Fruit fly (Drosophila melanogaster): ENCODE measurements around the gene skd.

Gene skd

DNA sequence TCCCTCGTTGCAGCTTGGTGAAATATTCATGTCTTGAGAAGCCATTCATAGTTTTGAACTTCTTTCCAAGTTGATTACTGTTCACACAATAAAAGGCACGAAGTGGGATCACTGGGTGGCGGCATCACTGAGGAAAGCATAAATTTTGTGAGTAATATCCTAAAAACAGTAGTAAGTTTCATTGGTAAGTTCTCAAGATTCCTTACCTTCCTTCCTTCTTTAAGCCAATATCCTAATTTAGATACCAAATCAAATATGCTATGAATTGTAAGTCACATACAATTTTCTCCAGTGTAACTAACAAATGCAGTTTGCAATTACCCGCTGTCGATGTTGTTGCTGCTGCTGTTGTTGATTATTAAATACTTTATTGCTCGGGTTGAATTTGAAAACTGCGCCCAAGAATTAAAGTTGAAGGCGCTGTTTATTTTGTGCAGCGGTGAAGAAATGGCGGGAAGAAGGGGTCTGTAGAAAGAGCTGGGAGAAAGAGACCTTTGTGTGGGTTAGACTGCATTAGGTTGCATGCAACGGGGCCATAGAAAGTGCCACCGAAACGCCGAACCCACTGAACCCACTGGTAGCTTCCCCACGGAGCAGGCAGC is 19.0 kb upstream of the skd start:
- TF ChIP-seq h (optimal IDR thresholded peaks at IDR 0.05) (no peak), Sin3A (optimal IDR thresholded peaks at IDR 0.05) (no peak), insv (optimal IDR thresholded peaks at IDR 0.05) (no peak), psq (optimal IDR thresholded peaks at IDR 0.05) (no peak), ttk (optimal IDR thresholded peaks at IDR 0.05) (no peak), Myc (optimal IDR thresholded peaks at IDR 0.05) (no peak)

DNA sequence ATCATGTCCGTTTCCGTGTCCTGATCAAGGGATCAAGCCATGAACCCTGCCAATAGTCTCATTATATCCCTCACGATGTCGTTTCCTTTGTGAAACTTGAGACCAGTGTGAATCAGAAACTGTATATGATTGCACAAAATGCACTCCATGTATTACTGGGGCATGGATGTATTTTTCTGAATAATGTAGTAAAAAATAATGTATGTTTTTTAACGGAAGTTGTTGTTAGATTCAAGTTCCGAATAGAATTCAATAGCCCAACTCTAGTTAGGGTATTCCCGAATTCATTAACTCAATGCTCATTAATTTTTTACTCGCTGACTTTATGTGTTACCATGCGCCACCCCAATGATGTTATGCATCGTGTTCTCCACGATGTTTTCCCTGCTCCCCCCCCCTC is 17.5 kb upstream of the skd start:
- TF ChIP-seq insv (optimal IDR thresholded peaks at IDR 0.05): no peak
- no peak for TF ChIP-seq psq (optimal IDR thresholded peaks at IDR 0.05)
- no peak for TF ChIP-seq ttk (optimal IDR thresholded peaks at IDR 0.05)
- no peak for TF ChIP-seq h (optimal IDR thresholded peaks at IDR 0.05)
- TF ChIP-seq Myc (optimal IDR thresholded peaks at IDR 0.05): no peak
- no peak for TF ChIP-seq Sin3A (optimal IDR thresholded peaks at IDR 0.05)

DNA sequence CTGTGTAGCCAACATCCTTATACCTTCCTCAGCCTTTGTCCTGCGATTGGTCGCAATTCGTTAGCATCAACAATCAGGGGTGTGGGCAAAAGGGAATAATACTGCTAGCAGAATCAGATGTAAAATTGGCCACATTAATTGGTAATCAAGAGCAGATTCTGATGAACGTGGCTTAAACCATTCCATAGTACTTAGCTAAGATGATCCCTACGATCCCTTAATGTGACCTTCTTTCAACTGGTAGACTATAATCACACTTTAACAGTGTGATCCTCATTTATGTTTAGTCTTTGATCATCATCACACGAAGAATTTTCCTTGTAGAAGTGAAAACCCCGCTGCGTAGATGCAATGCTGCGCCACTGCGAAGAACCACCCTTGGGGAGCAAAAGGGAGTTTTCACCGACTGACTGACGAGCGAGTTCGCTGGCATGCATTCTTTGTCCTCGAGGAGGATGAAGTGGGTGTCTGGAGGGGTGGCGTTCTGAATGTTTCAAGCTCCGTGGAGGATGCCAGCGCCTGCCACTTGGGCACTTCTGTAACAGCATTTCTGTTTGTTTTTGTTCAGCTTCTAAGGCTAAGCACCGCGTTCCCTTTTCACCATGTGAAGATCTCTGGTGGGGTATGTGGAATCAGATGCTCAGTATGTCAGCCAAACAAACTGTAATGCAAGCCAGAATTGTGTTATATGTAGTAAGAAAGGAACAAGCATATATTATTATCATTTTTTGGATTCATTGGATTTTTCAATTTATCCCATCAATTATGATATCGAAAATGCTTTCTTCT is 16.9 kb upstream of the skd start:
- TF ChIP-seq ttk (optimal IDR thresholded peaks at IDR 0.05): no peak
- no peak for TF ChIP-seq Myc (optimal IDR thresholded peaks at IDR 0.05)
- TF ChIP-seq h (optimal IDR thresholded peaks at IDR 0.05): no peak
- TF ChIP-seq psq (optimal IDR thresholded peaks at IDR 0.05): no peak
- TF ChIP-seq Sin3A (optimal IDR thresholded peaks at IDR 0.05): no peak
- TF ChIP-seq insv (optimal IDR thresholded peaks at IDR 0.05): no peak

DNA sequence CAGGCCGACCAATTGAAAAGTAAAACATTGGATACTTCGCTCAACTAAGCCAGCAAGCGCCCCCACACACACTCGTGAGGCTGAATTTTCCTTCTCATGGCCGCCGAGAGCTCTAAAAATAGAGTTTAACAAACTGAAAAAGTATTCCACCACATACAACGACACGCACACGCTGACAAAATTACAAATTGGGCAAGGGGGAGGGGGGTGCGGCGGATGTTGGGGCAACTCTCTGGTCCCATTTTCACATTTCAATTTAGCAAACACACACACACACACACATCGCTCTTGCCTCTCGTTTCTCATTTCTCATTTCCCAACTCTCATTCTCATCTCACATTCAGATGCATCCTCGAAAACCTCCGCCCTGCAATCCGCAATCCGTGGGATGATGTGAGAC is 16.2 kb upstream of the skd start:
- TF ChIP-seq ttk (optimal IDR thresholded peaks at IDR 0.05): no peak
- TF ChIP-seq Myc (optimal IDR thresholded peaks at IDR 0.05): no peak
- TF ChIP-seq h (optimal IDR thresholded peaks at IDR 0.05): no peak
- TF ChIP-seq psq (optimal IDR thresholded peaks at IDR 0.05): no peak
- no peak for TF ChIP-seq Sin3A (optimal IDR thresholded peaks at IDR 0.05)
- no peak for TF ChIP-seq insv (optimal IDR thresholded peaks at IDR 0.05)

DNA sequence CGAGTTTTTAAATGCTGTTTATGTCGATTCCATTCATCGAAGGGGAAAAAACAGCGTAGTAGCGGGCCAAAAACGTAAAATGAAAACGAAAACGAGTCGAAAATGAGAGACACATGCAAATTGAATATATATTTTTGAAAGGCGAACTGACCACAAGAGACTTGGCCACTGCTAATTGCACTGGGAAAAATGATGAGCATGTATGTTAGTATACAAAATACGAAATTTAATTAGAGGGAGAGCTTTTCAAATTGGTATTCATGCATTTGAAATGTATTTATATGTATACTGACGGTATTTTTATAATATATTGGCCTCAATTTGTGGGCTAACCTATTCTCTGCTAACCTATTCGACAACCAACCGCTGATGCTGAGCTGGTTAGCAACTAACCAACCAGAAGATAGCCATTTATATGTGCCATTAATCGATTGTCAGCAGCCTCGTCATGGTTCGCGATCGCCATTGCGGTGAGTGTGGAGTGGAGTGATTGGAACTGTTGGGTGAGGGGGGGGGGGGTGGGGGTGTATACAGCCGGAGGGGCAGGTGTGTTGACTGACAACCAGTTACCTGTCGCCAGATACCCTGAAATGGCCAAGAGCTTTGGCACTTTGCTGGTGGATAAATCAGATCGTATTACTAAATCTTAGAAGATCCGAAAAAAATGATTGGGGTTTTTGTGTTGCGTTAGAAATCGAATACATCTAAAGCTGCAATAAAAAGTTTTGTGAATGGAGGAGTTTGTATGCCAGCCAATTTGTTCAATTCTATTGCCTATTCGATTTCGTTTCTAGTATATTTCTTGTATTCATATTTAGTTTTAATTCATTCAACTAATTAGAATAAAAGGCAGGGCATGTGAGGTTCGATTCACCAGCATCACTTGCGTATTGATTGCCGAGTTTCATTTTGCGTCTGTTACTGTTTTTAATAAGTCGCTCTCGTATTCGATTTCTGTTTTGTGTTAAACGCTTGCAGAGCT is 15.0 kb upstream of the skd start:
- no peak for TF ChIP-seq Myc (optimal IDR thresholded peaks at IDR 0.05)
- no peak for TF ChIP-seq h (optimal IDR thresholded peaks at IDR 0.05)
- no peak for TF ChIP-seq ttk (optimal IDR thresholded peaks at IDR 0.05)
- TF ChIP-seq insv (optimal IDR thresholded peaks at IDR 0.05): no peak
- TF ChIP-seq Sin3A (optimal IDR thresholded peaks at IDR 0.05): no peak
- TF ChIP-seq psq (optimal IDR thresholded peaks at IDR 0.05): no peak

DNA sequence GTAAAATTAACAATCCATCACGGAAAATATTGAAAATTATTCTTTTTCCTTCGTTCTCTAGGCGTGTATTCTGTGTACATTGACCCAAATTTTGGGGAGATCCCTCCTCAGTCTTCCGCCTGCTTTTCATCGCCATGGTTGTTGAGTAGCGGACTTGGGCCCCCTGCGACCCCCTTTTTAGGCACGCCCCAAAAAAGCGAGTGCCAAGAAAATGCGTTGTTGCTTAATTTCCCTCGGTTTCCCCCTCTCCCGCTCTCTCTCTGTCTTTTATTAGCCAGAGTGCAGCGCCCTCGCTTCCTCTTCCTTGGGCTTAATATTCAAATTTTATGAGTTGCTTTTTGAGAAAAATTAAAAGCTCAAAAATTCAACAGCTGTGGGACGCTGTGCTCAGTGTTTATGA is 13.6 kb upstream of the skd start:
- TF ChIP-seq psq (optimal IDR thresholded peaks at IDR 0.05) (no peak), h (optimal IDR thresholded peaks at IDR 0.05) (no peak), Myc (optimal IDR thresholded peaks at IDR 0.05) (no peak), insv (optimal IDR thresholded peaks at IDR 0.05) (no peak), ttk (optimal IDR thresholded peaks at IDR 0.05) (no peak), Sin3A (optimal IDR thresholded peaks at IDR 0.05) (no peak)

DNA sequence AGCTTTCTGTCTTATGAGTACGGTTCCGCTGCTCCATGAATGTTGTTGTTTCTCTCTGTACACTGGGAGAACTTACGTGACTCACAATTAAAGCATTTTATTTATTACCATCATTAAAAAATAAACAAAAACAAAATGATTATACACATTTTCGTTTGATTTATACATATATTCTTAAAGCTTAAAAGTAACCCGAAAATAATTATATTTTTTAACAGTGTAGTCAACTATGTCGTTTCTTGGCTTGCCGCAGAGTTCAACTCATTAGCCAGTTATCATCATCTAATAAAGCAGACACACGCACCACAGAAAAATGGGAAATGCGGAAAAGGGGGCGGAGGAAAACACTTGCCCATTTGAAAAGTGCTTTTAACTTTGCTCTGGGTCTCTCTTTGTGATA is 10.2 kb upstream of the skd start:
- TF ChIP-seq Myc (optimal IDR thresholded peaks at IDR 0.05): no peak
- TF ChIP-seq h (optimal IDR thresholded peaks at IDR 0.05): no peak
- no peak for TF ChIP-seq psq (optimal IDR thresholded peaks at IDR 0.05)
- no peak for TF ChIP-seq ttk (optimal IDR thresholded peaks at IDR 0.05)
- TF ChIP-seq Sin3A (optimal IDR thresholded peaks at IDR 0.05): no peak
- no peak for TF ChIP-seq insv (optimal IDR thresholded peaks at IDR 0.05)

DNA sequence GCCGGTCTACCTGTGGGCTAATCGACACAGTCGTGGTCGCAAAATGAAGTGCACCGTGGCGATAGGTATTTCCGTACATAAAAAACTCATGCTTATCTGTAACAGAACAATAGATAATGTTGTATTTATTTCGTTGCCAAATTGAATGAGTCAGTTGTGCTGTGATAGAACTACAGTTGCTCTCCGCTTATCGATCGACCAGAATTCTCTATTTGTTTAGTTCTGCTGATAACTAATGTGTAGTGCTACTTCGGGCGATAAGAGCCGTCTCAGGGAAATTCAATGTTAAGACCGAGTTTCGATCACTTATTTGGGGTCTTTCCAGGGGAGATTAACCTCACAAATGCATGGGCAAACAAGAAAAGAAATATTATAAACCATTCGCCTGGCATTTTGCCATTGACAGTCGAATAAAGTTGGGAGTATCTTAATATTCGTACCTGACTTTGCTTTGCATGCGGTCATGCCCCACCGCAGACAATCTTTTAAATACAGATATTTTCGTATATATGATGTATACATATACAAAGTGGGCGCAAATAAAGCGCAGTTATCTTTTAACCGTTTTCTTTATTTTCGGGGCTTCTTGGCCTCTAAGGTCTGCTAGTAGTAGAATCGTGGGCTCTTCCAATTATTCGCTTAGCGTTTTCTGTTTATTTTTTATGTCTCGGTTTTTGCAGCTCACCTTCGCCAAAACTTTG is 9.2 kb upstream of the skd start:
- TF ChIP-seq ttk (optimal IDR thresholded peaks at IDR 0.05): no peak
- no peak for TF ChIP-seq insv (optimal IDR thresholded peaks at IDR 0.05)

DNA sequence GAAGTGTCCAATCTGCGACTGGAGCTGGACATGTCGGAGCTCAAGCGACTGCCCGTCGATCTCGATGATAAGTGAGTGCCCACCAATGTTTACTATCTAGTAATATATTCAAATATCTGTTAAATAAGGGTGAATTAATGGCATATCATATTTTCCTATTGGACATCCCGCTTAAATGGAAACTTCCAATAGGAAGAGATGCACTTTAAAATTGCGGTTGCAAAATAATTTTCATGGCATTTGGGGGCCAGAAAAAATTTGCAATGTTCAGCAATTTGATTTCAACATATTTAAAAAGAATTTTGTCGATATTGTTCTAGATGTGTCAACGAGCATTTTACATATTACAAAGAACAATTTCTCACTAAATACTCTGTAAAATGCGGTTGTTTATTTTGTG is 8.0 kb upstream of the skd start:
- TF ChIP-seq Myc (optimal IDR thresholded peaks at IDR 0.05) (no peak), Sin3A (optimal IDR thresholded peaks at IDR 0.05) (no peak), h (optimal IDR thresholded peaks at IDR 0.05) (no peak), ttk (optimal IDR thresholded peaks at IDR 0.05) (no peak), insv (optimal IDR thresholded peaks at IDR 0.05) (no peak), psq (optimal IDR thresholded peaks at IDR 0.05) (no peak)

DNA sequence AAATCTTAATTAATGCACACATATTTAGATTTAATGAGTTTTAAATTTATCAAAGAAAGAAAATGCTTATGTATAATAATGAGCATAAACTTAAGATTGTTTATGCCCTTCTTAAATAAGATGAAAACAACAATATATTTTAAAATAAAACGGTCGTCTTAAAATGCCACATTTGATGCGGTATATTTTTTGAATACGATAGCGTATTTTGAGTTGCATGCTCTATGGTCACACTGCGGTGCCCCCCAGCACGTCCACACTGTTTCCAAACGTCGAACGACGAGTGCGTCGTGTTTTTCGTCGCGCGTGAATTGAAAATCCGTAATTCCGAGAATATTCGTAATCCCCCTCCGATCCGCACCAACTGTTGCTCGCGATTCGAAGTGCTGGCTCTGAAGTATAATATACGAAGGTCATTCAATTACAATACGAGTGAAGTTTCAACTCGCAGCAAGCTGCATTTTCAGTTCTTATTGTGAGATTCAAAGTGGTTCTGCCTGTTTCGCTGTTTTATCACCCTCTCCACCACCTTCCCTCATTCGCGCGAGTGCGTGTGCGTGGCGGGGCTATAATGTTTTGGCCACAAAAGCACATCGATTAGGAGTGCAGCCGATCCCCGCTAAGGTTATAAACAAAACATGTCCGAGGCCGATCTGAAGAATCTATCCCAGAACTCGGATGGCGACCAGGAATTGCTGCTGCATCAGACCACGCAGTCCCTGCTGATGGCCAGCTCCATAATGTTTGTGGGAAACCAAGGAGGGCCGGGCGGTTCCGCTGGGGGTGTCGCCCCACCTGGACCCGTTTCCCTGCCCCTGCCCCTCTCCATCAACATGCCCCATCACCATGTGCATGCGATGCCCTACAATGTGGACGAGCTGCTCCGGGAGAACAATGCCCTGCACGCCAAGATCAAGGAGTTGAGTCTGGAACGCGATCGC is 7.3 kb upstream of the skd start, which contains the start of gene siz:
Gene siz (plus strand): TSS at position 255 of the 941 bp plus-strand sequence.
- TF ChIP-seq psq (optimal IDR thresholded peaks at IDR 0.05) (no peak), insv (optimal IDR thresholded peaks at IDR 0.05) (no peak), h (optimal IDR thresholded peaks at IDR 0.05) (no peak), Myc (optimal IDR thresholded peaks at IDR 0.05) (no peak), Sin3A (optimal IDR thresholded peaks at IDR 0.05) (no peak), ttk (optimal IDR thresholded peaks at IDR 0.05) (no peak)

DNA sequence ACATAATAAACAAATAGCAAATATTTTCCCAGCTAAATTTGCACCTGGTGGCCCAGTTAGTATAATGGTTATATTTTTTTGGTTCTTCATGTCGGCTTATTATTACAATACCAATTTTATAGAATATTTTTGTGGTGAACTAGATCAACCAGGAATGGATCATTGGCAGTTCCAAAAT is 6.8 kb upstream of the skd start, which contains the start of gene CG10581:
Gene CG10581 (minus strand): TSS at position 101 of the 178 bp plus-strand sequence.
- TF ChIP-seq Sin3A (optimal IDR thresholded peaks at IDR 0.05) (no peak), Myc (optimal IDR thresholded peaks at IDR 0.05) (no peak), ttk (optimal IDR thresholded peaks at IDR 0.05) (no peak), h (optimal IDR thresholded peaks at IDR 0.05) (no peak), insv (optimal IDR thresholded peaks at IDR 0.05) (no peak), psq (optimal IDR thresholded peaks at IDR 0.05) (no peak)

Measured in Kc167 (cell line).